Worm (Caenorhabditis elegans) whole organism, mixed stage, embryonic: ENCODE data around the gene F13B12.4.

Experiments
- lin-13 ChIP-seq: fragments of 150-350 bp; optimal IDR thresholded peaks from 2 replicates; lab custom pipeline; 2014; ENCODE audit warnings: missing biosample characterization, missing genetic modification characterization
- nhr-237 ChIP-seq: fragments of 150-350 bp; optimal IDR thresholded peaks from 2 replicates; lab custom pipeline; 2014; ENCODE audit warnings: missing biosample characterization, missing genetic modification characterization
- nhr-76 ChIP-seq: sonication (generic microtip); optimal IDR thresholded peaks from 2 replicates; lab custom pipeline; 2017; ENCODE audit warnings: missing biosample characterization, missing genetic modification characterization
- snpc-4 ChIP-seq: fragments of 150-350 bp; optimal IDR thresholded peaks from 2 replicates; lab custom pipeline; 2014; ENCODE audit warnings: missing biosample characterization, missing genetic modification characterization

DNA sequence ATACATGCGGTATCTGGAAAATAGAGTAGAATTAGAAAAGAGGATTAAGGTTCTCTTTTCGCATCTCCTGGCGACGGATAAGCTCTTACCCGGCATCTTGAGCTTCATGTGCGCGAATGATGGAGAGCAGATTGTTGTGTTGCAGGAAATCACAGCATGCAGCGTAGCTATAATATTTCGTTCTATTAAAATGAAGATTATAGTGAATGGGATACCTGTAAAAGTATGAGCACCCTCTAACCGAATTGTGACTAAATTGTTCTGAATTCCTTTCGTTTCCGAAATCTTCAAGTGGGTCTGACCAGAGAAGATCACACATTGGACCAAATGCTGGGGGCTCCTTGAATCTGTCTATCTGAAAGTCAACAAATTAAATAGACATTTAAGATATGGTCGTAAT lies 48.7 kb upstream of the F13B12.4 start:
- TF ChIP-seq lin-13 (tag; lab: Kevin White, UChicago) (no peak), snpc-4 (no peak), nhr-76 (tag; lab: Kevin White, UChicago) (no peak), nhr-237 (tag; lab: Kevin White, UChicago) (no peak)
